Worm (Caenorhabditis elegans) whole organism, L4 larva: ENCODE results near the gene srx-23.

Experiments
- D1046.2 ChIP-seq: fragments of 200-800 bp; sonication (Bioruptor generic); IDR thresholded peaks from 2 replicates; pipeline ENCODE4 v1.3.6; 2022; ENCODE audit warnings: missing genetic modification characterization, missing compliant biosample characterization
- F10B5.3 ChIP-seq: sonication (generic microtip); optimal IDR thresholded peaks from 2 replicates; lab custom pipeline; 2016; ENCODE audit warnings: mild to moderate bottlenecking, missing genetic modification characterization, missing compliant biosample characterization
- R02D3.7 ChIP-seq: fragments of 150-350 bp; sonication (generic microtip); optimal IDR thresholded peaks from 3 replicates; lab custom pipeline; 2014; ENCODE audit warnings: missing biosample characterization, missing genetic modification characterization
- T20F7.1 ChIP-seq: fragments of 200-800 bp; sonication (Bioruptor generic); optimal IDR thresholded peaks from 2 replicates; lab custom pipeline; 2018; ENCODE audit warnings: mild to moderate bottlenecking, missing genetic modification characterization, missing compliant biosample characterization
- Y105C5A.15 ChIP-seq: fragments of 200-800 bp; sonication (Bioruptor generic); IDR thresholded peaks from 2 replicates; pipeline ENCODE4 v1.3.6; 2022; ENCODE audit warnings: missing genetic modification characterization, missing compliant biosample characterization
- Y48G9A.11 ChIP-seq: fragments of 200-800 bp; sonication (Bioruptor generic); IDR thresholded peaks from 2 replicates; pipeline ENCODE4 v1.3.6; 2022; ENCODE audit warnings: missing genetic modification reagents, missing genetic modification characterization, missing compliant biosample characterization
- ZK337.2 ChIP-seq: fragments of 200-800 bp; sonication (Bioruptor generic); IDR thresholded peaks from 2 replicates; pipeline ENCODE4 v1.3.6; 2022; ENCODE audit warnings: missing genetic modification reagents, missing genetic modification characterization, missing compliant biosample characterization
- ZK546.5 ChIP-seq, 2 experiments: sonication (generic microtip); optimal IDR thresholded peaks; 2 replicates each; lab custom pipeline; 2017; ENCODE audit warnings: missing biosample characterization in 2 of 2, missing genetic modification characterization in 2 of 2
- aha-1 ChIP-seq: fragments of 150-350 bp; peaks from one replicate; lab custom pipeline; 2014; ENCODE audit warnings: missing biosample characterization, missing genetic modification characterization
- aly-2 ChIP-seq: sonication (generic microtip); optimal IDR thresholded peaks from 2 replicates; lab custom pipeline; 2018; ENCODE audit warnings: missing biosample characterization, missing genetic modification characterization
- ceh-32 ChIP-seq: sonication (generic microtip); optimal IDR thresholded peaks from 2 replicates; lab custom pipeline; 2016; ENCODE audit warnings: mild to moderate bottlenecking, missing genetic modification characterization, missing compliant biosample characterization; ENCODE audit not compliant: poor library complexity
- ceh-62 ChIP-seq: sonication (generic microtip); optimal IDR thresholded peaks from 2 replicates; lab custom pipeline; 2017; ENCODE audit warnings: missing biosample characterization, missing genetic modification characterization
- ceh-82 ChIP-seq: sonication (generic microtip); optimal IDR thresholded peaks from 2 replicates; lab custom pipeline; 2017; ENCODE audit warnings: missing biosample characterization, missing genetic modification characterization
- cey-2 ChIP-seq: sonication (generic microtip); optimal IDR thresholded peaks from 3 replicates; lab custom pipeline; 2017; ENCODE audit warnings: missing genetic modification characterization, mild to moderate bottlenecking, missing compliant biosample characterization, antibody characterized with exemption, borderline replicate concordance; ENCODE audit not compliant: insufficient read depth
- daf-19 ChIP-seq: fragments of 200-800 bp; sonication (Bioruptor generic); conservative IDR thresholded peaks from 2 replicates; pipeline ENCODE4 v1.3.6; 2022; ENCODE audit warnings: missing genetic modification characterization, missing compliant biosample characterization
- dmd-9 ChIP-seq: fragments of 200-800 bp; sonication (Bioruptor generic); IDR thresholded peaks from 2 replicates; pipeline ENCODE4 v1.3.6; 2022; ENCODE audit warnings: missing genetic modification reagents, missing genetic modification characterization, missing compliant biosample characterization
- dve-1 ChIP-seq: sonication (generic microtip); optimal IDR thresholded peaks from 2 replicates; lab custom pipeline; 2017; ENCODE audit warnings: antibody characterized with exemption, mild to moderate bottlenecking, missing genetic modification characterization, missing compliant biosample characterization; ENCODE audit not compliant: insufficient read depth
- fos-1 ChIP-seq: fragments of 150-350 bp; optimal IDR thresholded peaks from 2 replicates; lab custom pipeline; 2014; ENCODE audit warnings: missing biosample characterization, missing genetic modification characterization
- hif-1 ChIP-seq, 2 experiments: sonication (generic microtip); optimal IDR thresholded peaks; 2 replicates each; lab custom pipeline; 2016 to 2017; ENCODE audit warnings: missing compliant biosample characterization in 2 of 2, missing genetic modification characterization in 2 of 2, missing genetic modification reagents in 2 of 2, missing genotype in 2 of 2, mild to moderate bottlenecking in 1 of 2
- jun-1 ChIP-seq: fragments of 150-350 bp; optimal IDR thresholded peaks from 2 replicates; lab custom pipeline; 2014; ENCODE audit warnings: missing biosample characterization, missing genetic modification reagents, missing genetic modification characterization
- lim-7 ChIP-seq: fragments of 200-800 bp; sonication (Bioruptor generic); IDR thresholded peaks from 2 replicates; pipeline ENCODE4 v1.3.6; 2022; ENCODE audit warnings: missing genetic modification characterization, missing compliant biosample characterization
- lin-39 ChIP-seq: fragments of 150-350 bp; optimal IDR thresholded peaks from 2 replicates; lab custom pipeline; 2014; ENCODE audit warnings: missing biosample characterization, missing genetic modification reagents, missing genetic modification characterization
- lir-3 ChIP-seq: sonication (generic microtip); optimal IDR thresholded peaks from 2 replicates; lab custom pipeline; 2016; ENCODE audit warnings: mild to moderate bottlenecking, missing genetic modification characterization, missing compliant biosample characterization
- madf-5 ChIP-seq, 2 experiments: fragments of 200-800 bp; sonication (Bioruptor generic); IDR thresholded peaks; 2 replicates each; pipeline ENCODE4 v1.3.6; 2022; ENCODE audit warnings: missing compliant biosample characterization in 2 of 2, missing genetic modification characterization in 2 of 2
- mep-1 ChIP-seq: fragments of 150-350 bp; sonication (generic microtip); optimal IDR thresholded peaks from 3 replicates; lab custom pipeline; 2014; ENCODE audit warnings: missing biosample characterization, missing genetic modification characterization
- mxl-3 ChIP-seq: fragments of 200-800 bp; sonication (Bioruptor generic); optimal IDR thresholded peaks from 2 replicates; lab custom pipeline; 2018; ENCODE audit warnings: mild to moderate bottlenecking, missing genetic modification characterization, missing compliant biosample characterization
- nhr-10 ChIP-seq: fragments of 150-350 bp; optimal IDR thresholded peaks from 2 replicates; lab custom pipeline; 2014; ENCODE audit warnings: missing biosample characterization, missing genetic modification characterization
- nhr-102 ChIP-seq: sonication (generic microtip); optimal IDR thresholded peaks from 2 replicates; lab custom pipeline; 2016; ENCODE audit warnings: mild to moderate bottlenecking, missing genetic modification characterization, moderate library complexity, missing compliant biosample characterization
- nhr-237 ChIP-seq: sonication (generic microtip); optimal IDR thresholded peaks from 2 replicates; lab custom pipeline; 2017; ENCODE audit warnings: missing biosample characterization, missing genetic modification characterization
- nhr-41 ChIP-seq: fragments of 200-800 bp; sonication (Bioruptor generic); IDR thresholded peaks from 2 replicates; pipeline ENCODE4 v1.3.6; 2022; ENCODE audit warnings: missing genetic modification reagents, missing genetic modification characterization, missing compliant biosample characterization
- nhr-77 ChIP-seq: fragments of 150-350 bp; optimal IDR thresholded peaks from 2 replicates; lab custom pipeline; 2014; ENCODE audit warnings: missing biosample characterization, missing genetic modification characterization
- pqm-1 ChIP-seq: sonication (generic microtip); optimal IDR thresholded peaks from 2 replicates; lab custom pipeline; 2017; ENCODE audit warnings: missing biosample characterization, missing genetic modification characterization
- saeg-2 ChIP-seq: fragments of 200-800 bp; sonication (Bioruptor generic); IDR thresholded peaks from 2 replicates; pipeline ENCODE4 v1.3.6; 2022; ENCODE audit warnings: missing genetic modification reagents, missing genetic modification characterization, missing compliant biosample characterization
- sdz-12 ChIP-seq: fragments of 200-800 bp; sonication (Bioruptor generic); optimal IDR thresholded peaks from 2 replicates; lab custom pipeline; 2018; ENCODE audit warnings: mild to moderate bottlenecking, missing genetic modification characterization, missing compliant biosample characterization
- skn-1 ChIP-seq: fragments of 150-350 bp; optimal IDR thresholded peaks from 2 replicates; lab custom pipeline; 2014; ENCODE audit warnings: missing biosample characterization, missing genetic modification characterization
- snpc-4 ChIP-seq: fragments of 150-350 bp; optimal IDR thresholded peaks from 2 replicates; lab custom pipeline; 2014; ENCODE audit warnings: missing biosample characterization, missing genetic modification characterization
- spr-3 ChIP-seq: fragments of 200-800 bp; sonication (Bioruptor generic); optimal IDR thresholded peaks from 2 replicates; lab custom pipeline; 2018; ENCODE audit warnings: mild to moderate bottlenecking, missing genetic modification characterization, missing compliant biosample characterization
- tra-1 ChIP-seq: fragments of 200-800 bp; sonication (Bioruptor generic); IDR thresholded peaks from 2 replicates; pipeline ENCODE4 v1.3.6; 2022; ENCODE audit warnings: missing genetic modification reagents, missing genetic modification characterization, missing compliant biosample characterization
- unc-130 ChIP-seq: sonication (generic microtip); optimal IDR thresholded peaks from 2 replicates; lab custom pipeline; 2016; ENCODE audit warnings: missing genetic modification reagents, missing genetic modification characterization, missing compliant biosample characterization
- vab-7 ChIP-seq: fragments of 200-800 bp; sonication (Bioruptor generic); IDR thresholded peaks from 2 replicates; pipeline ENCODE4 v1.3.6; 2022; ENCODE audit warnings: missing genetic modification reagents, missing genetic modification characterization, missing compliant biosample characterization
- zfp-3 ChIP-seq: fragments of 200-800 bp; sonication (Bioruptor generic); conservative IDR thresholded peaks from 2 replicates; pipeline ENCODE4 v1.3.6; 2022; ENCODE audit warnings: missing genetic modification reagents, missing genetic modification characterization, missing compliant biosample characterization
- zip-11 ChIP-seq: fragments of 200-800 bp; sonication (Bioruptor generic); IDR thresholded peaks from 2 replicates; pipeline ENCODE4 v1.3.6; 2022; ENCODE audit warnings: missing genetic modification characterization, missing compliant biosample characterization
- ztf-11 ChIP-seq: fragments of 150-350 bp; optimal IDR thresholded peaks from 2 replicates; lab custom pipeline; 2014; ENCODE audit warnings: missing biosample characterization, missing genetic modification characterization

The srx-23 gene

DNA sequence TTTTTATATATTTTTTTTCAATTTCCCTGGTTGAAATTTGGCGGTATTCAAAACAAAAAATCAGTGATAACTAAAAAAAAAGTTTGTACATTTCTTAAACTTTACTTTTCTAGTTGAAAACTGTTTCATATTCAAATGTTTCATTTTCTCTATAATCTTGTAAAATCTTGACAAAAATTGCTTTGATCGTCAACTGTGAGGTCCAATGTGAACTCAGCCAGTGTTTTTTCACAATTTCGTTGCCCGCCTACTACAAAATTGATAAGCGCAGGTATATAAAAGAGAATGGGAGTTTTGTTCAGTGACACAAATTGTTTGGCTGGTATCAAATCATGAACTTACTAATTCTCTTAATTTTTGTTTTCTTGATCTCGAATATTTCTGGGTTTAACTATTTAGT lies 35.2 kb upstream of the srx-23 start, which contains the start of gene ugt-42:
TSS of gene ugt-42 (plus strand) at position 301 of the 400 bp plus-strand sequence.
- TF ChIP-seq lim-7 (GFP tag; lab: Robert Waterston, UW) (no peak), ceh-62 (tag; lab: Kevin White, UChicago) (no peak), zfp-3 (GFP tag; lab: Robert Waterston, UW) (no peak), mxl-3 (no peak), fos-1 (tag; lab: Kevin White, UChicago) (no peak), jun-1 (tag; lab: Kevin White, UChicago) (no peak)

ce11 chrV:652940-653339 lies 29.2 kb upstream of the srx-23 start, which contains the start of gene srj-5:
TSS of gene srj-5 (minus strand) at chrV:653040.
- no peak for TF ChIP-seq Y105C5A.15
- no peak for TF ChIP-seq nhr-237 (tag; lab: Kevin White, UChicago)
- no peak for TF ChIP-seq ceh-82
- TF ChIP-seq aha-1 (tag; lab: Kevin White, UChicago): no peak
- TF ChIP-seq ceh-32: no peak
- no peak for TF ChIP-seq R02D3.7 (tag; lab: Kevin White, UChicago)
- TF ChIP-seq, all 104 proteins: peak for 0

- TF ChIP-seq lin-39 (tag; lab: Kevin White, UChicago): no peak
- TF ChIP-seq mep-1 (tag; lab: Kevin White, UChicago): no peak
- TF ChIP-seq dve-1 (tag; lab: Kevin White, UChicago): no peak
- no peak for TF ChIP-seq spr-3 (GFP tag; lab: Kevin White, UChicago)
- TF ChIP-seq ZK546.5 (tag; optimal IDR thresholded peaks at IDR 0.05; lab: Kevin White, UChicago): no peak
- no peak for TF ChIP-seq ZK337.2 (GFP tag; lab: Robert Waterston, UW)
- no peak for TF ChIP-seq unc-130 (GFP tag; lab: Kevin White, UChicago)
- no peak for TF ChIP-seq saeg-2 (GFP tag; lab: Robert Waterston, UW)
Measured at ce11 chrV:654402-654801, 27.7 kb upstream of the srx-23 start, which contains the start of gene srj-6. TSS of gene srj-6 (minus strand) at chrV:654502.

ce11 chrV:655823-656222 lies 26.3 kb upstream of the srx-23 start, which contains the start of gene srh-245:
TSS of gene srh-245 (minus strand) at chrV:655923.
- no peak for TF ChIP-seq nhr-41 (GFP tag; lab: Robert Waterston, UW)
- TF ChIP-seq madf-5 (GFP tag; IDR thresholded peaks at IDR 0.05; lab: Robert Waterston, UW): no peak
- no peak for TF ChIP-seq zip-11
- no peak for TF ChIP-seq snpc-4
- no peak for TF ChIP-seq nhr-102 (tag; lab: Kevin White, UChicago)
- TF ChIP-seq D1046.2 (GFP tag; lab: Robert Waterston, UW): no peak
- no peak for TF ChIP-seq spr-3 (GFP tag; lab: Kevin White, UChicago)
- no peak for TF ChIP-seq sdz-12 (GFP tag; lab: Kevin White, UChicago)
- TF ChIP-seq, all 104 proteins: peak for 0

DNA sequence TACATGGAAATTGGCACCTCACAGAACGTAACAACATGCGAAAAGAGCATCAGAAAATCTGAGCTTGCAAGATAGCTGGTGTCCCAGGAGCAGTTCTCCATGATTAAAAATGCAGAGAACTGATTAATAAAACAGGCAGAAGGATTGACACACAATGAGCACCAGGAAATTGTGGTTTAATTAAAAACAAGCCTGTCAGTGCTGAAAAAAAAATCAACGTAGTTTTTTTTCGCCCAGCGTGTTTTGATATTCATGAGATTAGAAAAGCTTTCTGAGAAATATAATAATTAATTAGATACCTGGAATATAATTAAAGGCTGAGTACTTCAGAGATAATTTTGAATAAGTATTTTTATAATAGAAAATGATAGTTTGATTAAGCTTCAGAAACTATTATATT lies 24.5 kb upstream of the srx-23 start, which contains the start of gene srh-246:
TSS of gene srh-246 (minus strand) at position 101 of the 400 bp plus-strand sequence.
- TF ChIP-seq ztf-11 (tag; lab: Kevin White, UChicago) (no peak), daf-19 (GFP tag; lab: Robert Waterston, UW) (no peak), Y48G9A.11 (no peak), nhr-77 (tag; lab: Kevin White, UChicago) (no peak), lim-7 (GFP tag; lab: Robert Waterston, UW) (no peak), saeg-2 (GFP tag; lab: Robert Waterston, UW) (no peak), lir-3 (tag; lab: Kevin White, UChicago) (no peak), dmd-9 (GFP tag; lab: Robert Waterston, UW) (no peak), F10B5.3 (no peak), ceh-32 (no peak), T20F7.1 (GFP tag; lab: Kevin White, UChicago) (no peak), snpc-4 (no peak), nhr-10 (tag; lab: Kevin White, UChicago) (no peak), tra-1 (GFP tag; lab: Robert Waterston, UW) (no peak), pqm-1 (tag; lab: Kevin White, UChicago) (no peak), skn-1 (tag; lab: Kevin White, UChicago) (no peak), vab-7 (GFP tag; lab: Robert Waterston, UW) (no peak), cey-2 (tag; lab: Kevin White, UChicago) (no peak), aly-2 (tag; lab: Kevin White, UChicago) (no peak), hif-1 (tag; optimal IDR thresholded peaks at IDR 0.05; lab: Kevin White, UChicago) (no peak)
